Worm (Caenorhabditis elegans): ENCODE results near the gene lec-3.

ce11 chrII:9988620-9989019 lies 2.3 kb upstream of the lec-3 start:
- TF ChIP-seq ztf-23 (GFP tag; IDR thresholded peaks at IDR 0.05) (no peak), T22C8.4 (GFP tag; IDR thresholded peaks at IDR 0.05) (no peak), ref-1 (GFP tag; conservative IDR thresholded peaks at IDR 0.05) (no peak), klf-2 (GFP tag; conservative IDR thresholded peaks at IDR 0.05) (no peak)
